Worm (Caenorhabditis elegans) whole organism, L2 larva: ENCODE data around the gene Y46H3D.1.

Source experiments
- C34F6.9 ChIP-seq: fragments of 150-350 bp; optimal IDR thresholded peaks from 2 replicates; lab custom pipeline; 2014; ENCODE audit warnings: missing biosample characterization, missing genetic modification characterization
- F13H6.1 ChIP-seq: sonication (generic microtip); optimal IDR thresholded peaks from 2 replicates; lab custom pipeline; 2016; ENCODE audit warnings: missing genetic modification characterization, missing compliant biosample characterization
- R02D3.7 ChIP-seq: fragments of 150-350 bp; optimal IDR thresholded peaks from 2 replicates; lab custom pipeline; 2014; ENCODE audit warnings: missing biosample characterization, missing genetic modification characterization
- ZK546.5 ChIP-seq: sonication (generic microtip); optimal IDR thresholded peaks from 2 replicates; lab custom pipeline; 2017; ENCODE audit warnings: missing biosample characterization, missing genetic modification characterization
- alr-1 ChIP-seq: fragments of 150-350 bp; optimal IDR thresholded peaks from 2 replicates; lab custom pipeline; 2014; ENCODE audit warnings: missing biosample characterization, missing genetic modification characterization
- aly-2 ChIP-seq: fragments of 150-350 bp; optimal IDR thresholded peaks from 2 replicates; lab custom pipeline; 2014; ENCODE audit warnings: missing biosample characterization, missing genetic modification characterization
- ama-1 ChIP-seq: fragments of 150-350 bp; optimal IDR thresholded peaks from 2 replicates; lab custom pipeline; 2018; ENCODE audit warnings: inconsistent platforms
- blmp-1 ChIP-seq: sonication (generic microtip); optimal IDR thresholded peaks from 2 replicates; lab custom pipeline; 2017; ENCODE audit warnings: missing genetic modification characterization, mild to moderate bottlenecking, missing compliant biosample characterization, antibody characterized with exemption, moderate library complexity; ENCODE audit not compliant: insufficient read depth
- ceh-16 ChIP-seq: fragments of 150-350 bp; optimal IDR thresholded peaks from 2 replicates; lab custom pipeline; 2014; ENCODE audit warnings: missing biosample characterization, missing genetic modification characterization
- ceh-82 ChIP-seq: fragments of 150-350 bp; optimal IDR thresholded peaks from 2 replicates; lab custom pipeline; 2014; ENCODE audit warnings: missing biosample characterization, missing genetic modification characterization
- crh-2 ChIP-seq: sonication (generic microtip); optimal IDR thresholded peaks from 2 replicates; lab custom pipeline; 2017; ENCODE audit warnings: missing biosample characterization, missing genetic modification characterization
- dmd-4 ChIP-seq: sonication (generic microtip); optimal IDR thresholded peaks from 2 replicates; lab custom pipeline; 2017; ENCODE audit warnings: missing biosample characterization, missing genetic modification characterization
- egl-27 ChIP-seq: sonication (generic microtip); optimal IDR thresholded peaks from 3 replicates; lab custom pipeline; 2017; ENCODE audit warnings: missing biosample characterization, missing genetic modification reagents, missing genetic modification characterization
- elt-1 ChIP-seq: fragments of 150-350 bp; optimal IDR thresholded peaks from 2 replicates; lab custom pipeline; 2014; ENCODE audit warnings: missing biosample characterization, missing genetic modification characterization
- elt-3 ChIP-seq: sonication (generic microtip); optimal IDR thresholded peaks from 2 replicates; lab custom pipeline; 2017; ENCODE audit warnings: missing biosample characterization, missing genetic modification characterization
- fos-1 ChIP-seq: fragments of 150-350 bp; optimal IDR thresholded peaks from 2 replicates; lab custom pipeline; 2014; ENCODE audit warnings: missing biosample characterization, missing genetic modification characterization
- gmeb-1 ChIP-seq: fragments of 150-350 bp; optimal IDR thresholded peaks from 2 replicates; lab custom pipeline; 2014; ENCODE audit warnings: missing biosample characterization, missing genetic modification characterization
- lin-11 ChIP-seq: fragments of 150-350 bp; sonication (generic microtip); optimal IDR thresholded peaks from 2 replicates; lab custom pipeline; 2014; ENCODE audit warnings: missing biosample characterization, missing genetic modification characterization, inconsistent platforms, mixed read lengths
- lin-13 ChIP-seq: fragments of 150-350 bp; optimal IDR thresholded peaks from 2 replicates; lab custom pipeline; 2014; ENCODE audit warnings: missing biosample characterization, missing genetic modification reagents, missing genetic modification characterization
- lin-39 ChIP-seq: fragments of 150-350 bp; optimal IDR thresholded peaks from 2 replicates; lab custom pipeline; 2014; ENCODE audit warnings: missing biosample characterization, missing genetic modification reagents, missing genetic modification characterization
- lsy-2 ChIP-seq, 2 experiments: fragments of 150-350 bp in 1 of 2; sonication (generic microtip) in 1 of 2; optimal IDR thresholded peaks; 2 replicates each; lab custom pipeline; 2014 to 2017; ENCODE audit warnings: missing biosample characterization in 2 of 2, missing genetic modification characterization in 2 of 2
- mab-5 ChIP-seq: fragments of 150-350 bp; optimal IDR thresholded peaks from 2 replicates; lab custom pipeline; 2014; ENCODE audit warnings: missing biosample characterization, missing genetic modification characterization
- mbf-1 ChIP-seq: sonication (generic microtip); optimal IDR thresholded peaks from 2 replicates; lab custom pipeline; 2017; ENCODE audit warnings: missing biosample characterization, missing genetic modification characterization
- mdl-1 ChIP-seq, 2 experiments: fragments of 150-350 bp in 1 of 2; sonication (generic microtip) in 1 of 2; optimal IDR thresholded peaks; 2 replicates each; lab custom pipeline; 2017; ENCODE audit warnings: missing biosample characterization in 2 of 2, missing genetic modification characterization in 2 of 2
- nhr-12 ChIP-seq: fragments of 150-350 bp; optimal IDR thresholded peaks from 2 replicates; lab custom pipeline; 2014; ENCODE audit warnings: missing biosample characterization, missing genetic modification characterization
- nhr-21 ChIP-seq: fragments of 150-350 bp; optimal IDR thresholded peaks from 2 replicates; lab custom pipeline; 2014; ENCODE audit warnings: missing biosample characterization, missing genetic modification characterization
- nhr-23 ChIP-seq: fragments of 150-350 bp; optimal IDR thresholded peaks from 2 replicates; lab custom pipeline; 2014; ENCODE audit warnings: missing biosample characterization, missing genetic modification reagents, missing genetic modification characterization
- nhr-237 ChIP-seq: fragments of 150-350 bp; optimal IDR thresholded peaks from 2 replicates; lab custom pipeline; 2014; ENCODE audit warnings: missing biosample characterization, missing genetic modification characterization
- nhr-25 ChIP-seq: fragments of 150-350 bp; sonication (generic microtip); optimal IDR thresholded peaks from 3 replicates; lab custom pipeline; 2014; ENCODE audit warnings: missing biosample characterization, missing genetic modification characterization
- nhr-6 ChIP-seq: fragments of 150-350 bp; optimal IDR thresholded peaks from 2 replicates; lab custom pipeline; 2014; ENCODE audit warnings: missing biosample characterization, missing genetic modification characterization
- nhr-77 ChIP-seq: fragments of 150-350 bp; optimal IDR thresholded peaks from 2 replicates; lab custom pipeline; 2014; ENCODE audit warnings: missing biosample characterization, missing genetic modification characterization
- peb-1 ChIP-seq: fragments of 150-350 bp; optimal IDR thresholded peaks from 2 replicates; lab custom pipeline; 2014; ENCODE audit warnings: missing biosample characterization, missing genetic modification characterization
- sem-4 ChIP-seq: fragments of 150-350 bp; optimal IDR thresholded peaks from 2 replicates; lab custom pipeline; 2014; ENCODE audit warnings: missing biosample characterization, missing genetic modification reagents, missing genetic modification characterization
- skn-1 ChIP-seq: sonication (generic microtip); optimal IDR thresholded peaks from 2 replicates; lab custom pipeline; 2017; ENCODE audit warnings: missing biosample characterization, missing genetic modification characterization
- sma-3 ChIP-seq: sonication (generic microtip); optimal IDR thresholded peaks from 2 replicates; lab custom pipeline; 2016; ENCODE audit warnings: missing genetic modification reagents, missing genetic modification characterization, missing compliant biosample characterization
- sma-9 ChIP-seq, 2 experiments: fragments of 150-350 bp in 1 of 2; sonication (generic microtip) in 1 of 2; optimal IDR thresholded peaks; 2 replicates each; lab custom pipeline; 2014 to 2016; ENCODE audit warnings: missing genetic modification characterization in 2 of 2, mild to moderate bottlenecking in 1 of 2, missing biosample characterization in 1 of 2, missing compliant biosample characterization in 1 of 2, missing genetic modification reagents in 1 of 2, moderate library complexity in 1 of 2
- snpc-4 ChIP-seq: fragments of 150-350 bp; optimal IDR thresholded peaks from 2 replicates; lab custom pipeline; 2014; ENCODE audit warnings: missing biosample characterization, missing genetic modification characterization
- unc-39 ChIP-seq: fragments of 150-350 bp; optimal IDR thresholded peaks from 2 replicates; lab custom pipeline; 2014; ENCODE audit warnings: missing biosample characterization, missing genetic modification characterization
- unc-62 ChIP-seq: fragments of 150-350 bp; optimal IDR thresholded peaks from 2 replicates; lab custom pipeline; 2014; ENCODE audit warnings: missing biosample characterization, missing genetic modification reagents, missing genetic modification characterization
- zag-1 ChIP-seq: fragments of 150-350 bp; optimal IDR thresholded peaks from 2 replicates; lab custom pipeline; 2014; ENCODE audit warnings: missing biosample characterization, missing genetic modification characterization
- ztf-1 ChIP-seq: fragments of 200-800 bp; sonication (Bioruptor generic); conservative IDR thresholded peaks from 2 replicates; pipeline ENCODE4 v1.3.6; 2022; ENCODE audit warnings: missing genetic modification characterization, missing compliant biosample characterization
- ztf-11 ChIP-seq: sonication (generic microtip); optimal IDR thresholded peaks from 2 replicates; lab custom pipeline; 2017; ENCODE audit warnings: missing biosample characterization, missing genetic modification characterization
- ztf-4 ChIP-seq: fragments of 150-350 bp; optimal IDR thresholded peaks from 2 replicates; lab custom pipeline; 2014; ENCODE audit warnings: missing biosample characterization, missing genetic modification characterization

The Y46H3D.1 gene

DNA sequence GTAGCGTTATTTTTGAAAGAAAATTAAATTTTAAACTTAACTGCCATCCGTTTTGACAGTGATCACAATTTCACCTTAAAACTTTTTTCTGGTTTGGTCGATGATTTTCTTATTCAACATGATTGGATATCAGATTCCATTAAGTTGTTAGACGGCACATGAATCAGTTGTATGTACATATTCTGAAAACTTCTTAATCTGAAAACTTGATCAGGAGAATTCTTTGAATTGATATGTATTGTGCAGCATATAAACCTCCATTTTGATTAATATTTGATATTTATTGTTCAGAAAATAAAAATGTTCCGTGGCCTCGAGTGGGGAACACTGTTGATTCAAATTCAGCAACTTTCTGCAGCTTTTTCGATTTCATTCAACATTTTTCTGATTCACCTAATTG, 2.3 kb upstream of the Y46H3D.1 start, which contains the start of gene str-221:
Gene str-221 (plus strand): TSS at position 301 of the 400 bp plus-strand sequence.
- TF ChIP-seq nhr-23 (tag; lab: Kevin White, UChicago) (no peak), C34F6.9 (tag; lab: Kevin White, UChicago) (no peak), gmeb-1 (tag; lab: Kevin White, UChicago) (no peak), sma-3 (GFP tag; lab: Kevin White, UChicago) (no peak), lin-39 (no peak), snpc-4 (no peak), nhr-12 (no peak), lin-11 (tag; lab: Kevin White, UChicago) (no peak), aly-2 (tag; lab: Kevin White, UChicago) (no peak), crh-2 (tag; lab: Kevin White, UChicago) (no peak)

- TF ChIP-seq sma-3 (GFP tag; lab: Kevin White, UChicago) (no peak), peb-1 (tag; lab: Kevin White, UChicago) (no peak), ceh-16 (tag; lab: Kevin White, UChicago) (no peak), blmp-1 (tag; lab: Kevin White, UChicago) (no peak), lin-13 (no peak), gmeb-1 (tag; lab: Kevin White, UChicago) (no peak), snpc-4 (no peak), ztf-4 (tag; lab: Kevin White, UChicago) (no peak), nhr-237 (tag; lab: Kevin White, UChicago) (no peak), sma-9 (GFP tag; optimal IDR thresholded peaks at IDR 0.05; lab: Kevin White, UChicago) (no peak), sma-9 (tag; optimal IDR thresholded peaks at IDR 0.05; lab: Kevin White, UChicago) (no peak), egl-27 (tag; lab: Kevin White, UChicago) (no peak), nhr-23 (tag; lab: Kevin White, UChicago) (no peak), ztf-1 (no peak), alr-1 (tag; lab: Kevin White, UChicago) (no peak), mdl-1 (tag; optimal IDR thresholded peaks at IDR 0.05; lab: Kevin White, UChicago) (no peak), ztf-11 (tag; lab: Kevin White, UChicago) (no peak), R02D3.7 (tag; lab: Kevin White, UChicago) (no peak), nhr-6 (tag; lab: Kevin White, UChicago) (no peak), zag-1 (tag; lab: Kevin White, UChicago) (no peak), dmd-4 (tag; lab: Kevin White, UChicago) (no peak)
Observed at ce11 chrV:1642768-1643167, 469 bp downstream of the Y46H3D.1 start.

DNA sequence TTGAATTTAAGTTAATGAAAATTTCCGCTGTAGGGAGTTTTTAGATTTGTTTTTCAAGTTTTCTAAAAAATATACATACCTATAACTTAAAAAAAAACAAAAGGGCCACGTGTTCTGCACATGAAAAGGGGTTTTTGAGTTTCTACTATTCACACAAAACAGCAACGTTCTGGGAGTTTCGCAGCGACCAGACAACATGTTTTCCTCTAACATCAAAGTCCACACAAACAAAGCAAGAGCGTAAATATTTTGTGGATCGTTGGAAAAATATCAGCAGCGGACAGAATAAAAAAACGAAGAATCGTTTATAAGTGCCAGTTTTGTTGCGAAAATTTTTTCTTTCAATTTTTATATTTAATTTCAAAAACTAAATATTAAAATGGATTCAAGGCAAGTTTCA, 1.6 kb downstream of the Y46H3D.1 start, which contains the start of gene alh-2:
Gene alh-2 (plus strand): TSS at position 284 of the 400 bp plus-strand sequence.
- TF ChIP-seq unc-62 (GFP tag; lab: Kevin White, UChicago): no peak
- TF ChIP-seq lin-13: no peak
- TF ChIP-seq sem-4 (tag; lab: Kevin White, UChicago): no peak
- no peak for TF ChIP-seq peb-1 (tag; lab: Kevin White, UChicago)
- no peak for TF ChIP-seq nhr-237 (tag; lab: Kevin White, UChicago)
- TF ChIP-seq unc-39 (tag; lab: Kevin White, UChicago): no peak
- no peak for TF ChIP-seq fos-1 (tag; lab: Kevin White, UChicago)
- no peak for TF ChIP-seq ama-1 (lab: Kevin White, UChicago)
- no peak for TF ChIP-seq ceh-16 (tag; lab: Kevin White, UChicago)
- no peak for TF ChIP-seq elt-1 (tag; lab: Kevin White, UChicago)
- no peak for TF ChIP-seq ZK546.5
- no peak for TF ChIP-seq lin-11 (tag; lab: Kevin White, UChicago)
- no peak for TF ChIP-seq elt-3
- no peak for TF ChIP-seq C34F6.9 (tag; lab: Kevin White, UChicago)
- TF ChIP-seq mbf-1 (tag; lab: Kevin White, UChicago): no peak

- no peak for TF ChIP-seq ama-1 (lab: Kevin White, UChicago)
- no peak for TF ChIP-seq ztf-11 (tag; lab: Kevin White, UChicago)
- TF ChIP-seq skn-1 (tag; lab: Kevin White, UChicago): no peak
- TF ChIP-seq alr-1 (tag; lab: Kevin White, UChicago): no peak
- TF ChIP-seq egl-27 (tag; lab: Kevin White, UChicago): no peak
- TF ChIP-seq ztf-4 (tag; lab: Kevin White, UChicago): no peak
- no peak for TF ChIP-seq nhr-77 (tag; lab: Kevin White, UChicago)
- TF ChIP-seq nhr-237 (tag; lab: Kevin White, UChicago): no peak
- TF ChIP-seq lsy-2 (tag; optimal IDR thresholded peaks at IDR 0.05; lab: Kevin White, UChicago): no peak
- no peak for TF ChIP-seq unc-62 (GFP tag; lab: Kevin White, UChicago)
- no peak for TF ChIP-seq blmp-1 (tag; lab: Kevin White, UChicago)
- no peak for TF ChIP-seq unc-39 (tag; lab: Kevin White, UChicago)
- no peak for TF ChIP-seq nhr-6 (tag; lab: Kevin White, UChicago)
- no peak for TF ChIP-seq mab-5 (tag; lab: Kevin White, UChicago)
- TF ChIP-seq nhr-21: no peak
- no peak for TF ChIP-seq ceh-82 (tag; lab: Kevin White, UChicago)
- TF ChIP-seq F13H6.1 (tag; lab: Kevin White, UChicago): no peak
- no peak for TF ChIP-seq nhr-25 (tag; lab: Kevin White, UChicago)
- TF ChIP-seq mbf-1 (tag; lab: Kevin White, UChicago): no peak
- TF ChIP-seq peb-1 (tag; lab: Kevin White, UChicago): no peak
Observed at ce11 chrV:1648000-1648399, 5.7 kb downstream of the Y46H3D.1 start, which contains the start of gene irld-45. irld-45 (plus strand) TSS chrV:1648300.
